Worm (Caenorhabditis elegans) whole organism, late embryonic: ENCODE data around the gene Y57G11C.31.

Source experiments
- C08G9.2 ChIP-seq: sonication (generic microtip); optimal IDR thresholded peaks from 2 replicates; lab custom pipeline; 2016; ENCODE audit warnings: mild to moderate bottlenecking, missing genetic modification characterization, moderate library complexity, missing compliant biosample characterization
- C38D4.7 ChIP-seq: fragments of 200-800 bp; sonication (Bioruptor generic); optimal IDR thresholded peaks from 2 replicates; lab custom pipeline; 2018; ENCODE audit warnings: mild to moderate bottlenecking, missing genetic modification characterization, moderate library complexity, missing compliant biosample characterization
- F13H6.1 ChIP-seq: sonication (generic microtip); optimal IDR thresholded peaks from 2 replicates; lab custom pipeline; 2016; ENCODE audit warnings: missing genetic modification characterization, missing compliant biosample characterization
- K02D7.2 ChIP-seq: sonication (generic microtip); optimal IDR thresholded peaks from 2 replicates; lab custom pipeline; 2017; ENCODE audit warnings: mild to moderate bottlenecking, missing genetic modification characterization, missing compliant biosample characterization
- K09A11.1 ChIP-seq: sonication (generic microtip); optimal IDR thresholded peaks from 2 replicates; lab custom pipeline; 2017; ENCODE audit warnings: antibody characterized with exemption, mild to moderate bottlenecking, missing genetic modification characterization, missing compliant biosample characterization; ENCODE audit not compliant: insufficient read depth
- ceh-14 ChIP-seq: sonication (generic microtip); optimal IDR thresholded peaks from 2 replicates; lab custom pipeline; 2016; ENCODE audit warnings: missing genotype, missing genetic modification characterization, missing compliant biosample characterization
- ceh-18 ChIP-seq: sonication (generic microtip); optimal IDR thresholded peaks from 2 replicates; lab custom pipeline; 2016; ENCODE audit warnings: missing genetic modification characterization, missing compliant biosample characterization
- ceh-24 ChIP-seq: sonication (generic microtip); optimal IDR thresholded peaks from 2 replicates; lab custom pipeline; 2016; ENCODE audit warnings: mild to moderate bottlenecking, missing genetic modification characterization, missing compliant biosample characterization
- ceh-31 ChIP-seq: sonication (generic microtip); optimal IDR thresholded peaks from 2 replicates; lab custom pipeline; 2016; ENCODE audit warnings: missing genetic modification characterization, missing compliant biosample characterization
- ceh-34 ChIP-seq: sonication (generic microtip); optimal IDR thresholded peaks from 2 replicates; lab custom pipeline; 2016; ENCODE audit warnings: mild to moderate bottlenecking, missing genetic modification characterization, missing compliant biosample characterization
- ceh-45 ChIP-seq: fragments of 200-800 bp; sonication (Bioruptor generic); IDR thresholded peaks from 2 replicates; pipeline ENCODE4 v1.3.6; 2022; ENCODE audit warnings: missing genetic modification reagents, missing genetic modification characterization, missing compliant biosample characterization
- ceh-48 ChIP-seq: sonication (generic microtip); optimal IDR thresholded peaks from 2 replicates; lab custom pipeline; 2016; ENCODE audit warnings: missing genetic modification characterization, inconsistent platforms, missing compliant biosample characterization
- ceh-9 ChIP-seq: sonication (generic microtip); optimal IDR thresholded peaks from 2 replicates; lab custom pipeline; 2016; ENCODE audit warnings: mild to moderate bottlenecking, missing genetic modification characterization, inconsistent platforms, missing compliant biosample characterization
- che-1 ChIP-seq: sonication (generic microtip); optimal IDR thresholded peaks from 2 replicates; lab custom pipeline; 2016; ENCODE audit warnings: mild to moderate bottlenecking, missing genetic modification characterization, missing compliant biosample characterization
- dmd-4 ChIP-seq: sonication (generic microtip); optimal IDR thresholded peaks from 2 replicates; lab custom pipeline; 2016; ENCODE audit warnings: borderline replicate concordance, missing genetic modification characterization, missing compliant biosample characterization
- dve-1 ChIP-seq: sonication (generic microtip); optimal IDR thresholded peaks from 2 replicates; lab custom pipeline; 2017; ENCODE audit warnings: antibody characterized with exemption, mild to moderate bottlenecking, missing genetic modification characterization, missing compliant biosample characterization
- fkh-6 ChIP-seq: sonication (generic microtip); optimal IDR thresholded peaks from 2 replicates; lab custom pipeline; 2016; ENCODE audit warnings: missing genetic modification characterization, missing compliant biosample characterization
- gmeb-2 ChIP-seq: sonication (generic microtip); optimal IDR thresholded peaks from 2 replicates; lab custom pipeline; 2016; ENCODE audit warnings: missing genetic modification characterization, inconsistent platforms, missing compliant biosample characterization
- hlh-13 ChIP-seq: fragments of 200-800 bp; sonication (Bioruptor generic); optimal IDR thresholded peaks from 2 replicates; lab custom pipeline; 2018; ENCODE audit warnings: mild to moderate bottlenecking, missing genetic modification characterization, missing compliant biosample characterization
- hlh-15 ChIP-seq: sonication (generic microtip); optimal IDR thresholded peaks from 2 replicates; lab custom pipeline; 2016; ENCODE audit warnings: missing genetic modification characterization, missing compliant biosample characterization
- hlh-30 ChIP-seq: sonication (generic microtip); optimal IDR thresholded peaks from 2 replicates; lab custom pipeline; 2017; ENCODE audit warnings: antibody characterized with exemption, missing genetic modification characterization, missing compliant biosample characterization; ENCODE audit not compliant: insufficient read depth
- lin-11 ChIP-seq: fragments of 200-800 bp; sonication (Bioruptor generic); optimal IDR thresholded peaks from 2 replicates; lab custom pipeline; 2018; ENCODE audit warnings: mild to moderate bottlenecking, missing genetic modification characterization, missing compliant biosample characterization
- mec-3 ChIP-seq: sonication (generic microtip); optimal IDR thresholded peaks from 2 replicates; lab custom pipeline; 2016; ENCODE audit warnings: borderline replicate concordance, missing genetic modification characterization, missing compliant biosample characterization
- nhr-11 ChIP-seq: fragments of 150-350 bp; optimal IDR thresholded peaks from 2 replicates; lab custom pipeline; 2014; ENCODE audit warnings: missing biosample characterization, missing genetic modification characterization
- odd-2 ChIP-seq: sonication (generic microtip); optimal IDR thresholded peaks from 2 replicates; lab custom pipeline; 2017; ENCODE audit warnings: antibody characterized with exemption, mild to moderate bottlenecking, missing genetic modification characterization, missing compliant biosample characterization
- pag-3 ChIP-seq: sonication (generic microtip); optimal IDR thresholded peaks from 2 replicates; lab custom pipeline; 2016; ENCODE audit warnings: missing compliant biosample characterization, missing genetic modification characterization, borderline replicate concordance
- pat-9 ChIP-seq: fragments of 200-800 bp; sonication (Bioruptor generic); optimal IDR thresholded peaks from 2 replicates; lab custom pipeline; 2018; ENCODE audit warnings: mild to moderate bottlenecking, missing genetic modification characterization, moderate library complexity, missing compliant biosample characterization
- pax-1 ChIP-seq: fragments of 150-350 bp; optimal IDR thresholded peaks from 2 replicates; lab custom pipeline; 2014; ENCODE audit warnings: missing biosample characterization, missing genetic modification characterization
- pha-2 ChIP-seq: sonication (generic microtip); optimal IDR thresholded peaks from 2 replicates; lab custom pipeline; 2017; ENCODE audit warnings: mild to moderate bottlenecking, missing genetic modification characterization, missing compliant biosample characterization
- pqm-1 ChIP-seq: sonication (generic microtip); optimal IDR thresholded peaks from 2 replicates; lab custom pipeline; 2016; ENCODE audit warnings: missing genetic modification characterization, missing compliant biosample characterization
- pros-1 ChIP-seq: fragments of 150-350 bp; optimal IDR thresholded peaks from 2 replicates; lab custom pipeline; 2014; ENCODE audit warnings: missing biosample characterization, missing genetic modification reagents, missing genetic modification characterization
- ref-2 ChIP-seq: sonication (generic microtip); optimal IDR thresholded peaks from 2 replicates; lab custom pipeline; 2016; ENCODE audit warnings: missing genetic modification characterization, missing compliant biosample characterization
- rnt-1 ChIP-seq: sonication (generic microtip); optimal IDR thresholded peaks from 2 replicates; lab custom pipeline; 2016; ENCODE audit warnings: missing genetic modification characterization, missing compliant biosample characterization
- sox-4 ChIP-seq: sonication (generic microtip); optimal IDR thresholded peaks from 2 replicates; lab custom pipeline; 2017; ENCODE audit warnings: mild to moderate bottlenecking, missing genetic modification characterization, inconsistent platforms, missing compliant biosample characterization
- syd-9 ChIP-seq: sonication (generic microtip); optimal IDR thresholded peaks from 2 replicates; lab custom pipeline; 2016; ENCODE audit warnings: mild to moderate bottlenecking, missing genetic modification characterization, moderate library complexity, missing compliant biosample characterization
- tbx-2 ChIP-seq: sonication (generic microtip); optimal IDR thresholded peaks from 2 replicates; lab custom pipeline; 2016; ENCODE audit warnings: missing genetic modification characterization, missing compliant biosample characterization
- tbx-7 ChIP-seq: sonication (generic microtip); optimal IDR thresholded peaks from 2 replicates; lab custom pipeline; 2016; ENCODE audit warnings: missing genotype, missing genetic modification characterization, missing compliant biosample characterization
- ttx-3 ChIP-seq: sonication (generic microtip); optimal IDR thresholded peaks from 2 replicates; lab custom pipeline; 2016; ENCODE audit warnings: missing genetic modification reagents, missing genetic modification characterization, missing compliant biosample characterization
- ztf-16 ChIP-seq: sonication (generic microtip); optimal IDR thresholded peaks from 2 replicates; lab custom pipeline; 2017; ENCODE audit warnings: missing genetic modification characterization, missing compliant biosample characterization

The Y57G11C.31 gene

DNA sequence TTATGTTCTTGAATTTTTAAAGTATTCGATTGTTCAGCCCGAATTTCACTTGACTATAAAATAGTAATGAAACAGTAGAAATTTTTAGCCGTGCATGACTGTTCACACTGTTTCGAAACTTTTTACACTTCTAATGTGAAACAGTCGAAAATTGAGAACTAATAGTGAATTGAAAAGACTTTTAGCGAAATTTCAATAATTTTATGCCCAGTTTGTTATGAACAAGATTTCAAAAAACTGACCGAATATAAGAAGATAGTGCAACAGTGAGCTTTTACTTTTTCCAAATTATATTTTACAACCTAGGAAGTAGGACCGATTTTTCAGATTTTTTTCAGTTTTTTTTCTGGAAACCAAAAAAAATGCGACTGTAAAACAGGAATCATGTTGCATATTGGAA is 27.8 kb downstream of the Y57G11C.31 start:
- TF ChIP-seq odd-2 (tag; lab: Kevin White, UChicago) (no peak), mec-3 (tag; lab: Kevin White, UChicago) (no peak), pax-1 (tag; lab: Kevin White, UChicago) (no peak), hlh-13 (GFP tag; lab: Kevin White, UChicago) (no peak), tbx-2 (no peak), ceh-9 (tag; lab: Kevin White, UChicago) (no peak), hlh-30 (tag; lab: Kevin White, UChicago) (no peak), ceh-34 (tag; lab: Kevin White, UChicago) (no peak), ceh-31 (tag; lab: Kevin White, UChicago) (no peak), F13H6.1 (no peak), ceh-45 (GFP tag; lab: Robert Waterston, UW) (no peak), ttx-3 (tag; lab: Kevin White, UChicago) (no peak), ceh-48 (tag; lab: Kevin White, UChicago) (no peak), pqm-1 (no peak)
- TF ChIP-seq, all 69 proteins: peak for 0

DNA sequence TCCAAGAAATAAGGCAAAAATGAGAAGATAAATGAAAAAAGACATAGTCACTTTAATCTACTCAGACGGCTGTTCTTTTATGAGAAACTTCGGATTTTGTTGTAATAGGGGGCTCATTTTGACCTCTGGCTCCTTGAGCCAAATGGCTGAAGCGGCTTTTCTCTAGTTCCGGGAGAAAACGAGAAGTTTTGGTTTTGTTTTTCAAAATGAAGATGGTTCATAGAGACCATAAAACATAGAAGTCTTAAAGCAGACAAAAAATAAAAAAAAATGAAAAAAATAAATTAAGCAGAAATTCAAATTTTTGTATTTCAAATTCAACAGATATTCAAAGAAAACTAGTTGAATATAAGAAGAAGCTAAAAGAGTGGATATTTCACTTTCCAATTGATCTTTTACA is 29.1 kb downstream of the Y57G11C.31 start, which contains the start of gene Y57G11C.41:
Gene Y57G11C.41, minus strand, starts transcription at position 101 of the 400 bp plus-strand sequence.
- no peak for TF ChIP-seq tbx-7
- no peak for TF ChIP-seq gmeb-2 (tag; lab: Kevin White, UChicago)

DNA sequence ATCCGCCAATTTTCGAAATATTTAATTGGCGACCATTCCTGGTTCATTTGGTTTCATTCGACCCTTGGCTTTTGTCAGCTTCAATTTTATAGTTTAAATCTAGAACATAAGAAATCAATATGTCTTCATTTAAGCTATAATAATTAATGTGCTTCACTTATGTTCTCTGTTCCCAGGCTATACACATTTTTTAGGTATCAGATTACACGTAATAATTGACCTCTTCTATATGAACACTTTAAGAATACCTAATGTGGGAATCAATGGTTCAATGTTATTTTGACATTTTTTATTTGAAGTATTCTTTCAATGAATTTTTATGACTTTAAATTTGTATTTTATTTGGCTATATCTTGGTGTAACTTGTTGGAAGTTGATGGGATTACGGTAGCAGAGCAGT is 32.1 kb downstream of the Y57G11C.31 start, which contains the start of gene lgc-7:
Gene lgc-7, plus strand, starts transcription at position 301 of the 400 bp plus-strand sequence.
- no peak for TF ChIP-seq K02D7.2
- no peak for TF ChIP-seq odd-2 (tag; lab: Kevin White, UChicago)
- no peak for TF ChIP-seq syd-9 (tag; lab: Kevin White, UChicago)
- TF ChIP-seq C08G9.2 (tag; lab: Kevin White, UChicago): no peak
- TF ChIP-seq C38D4.7 (GFP tag; lab: Kevin White, UChicago): no peak
- no peak for TF ChIP-seq rnt-1
- TF ChIP-seq dmd-4 (tag; lab: Kevin White, UChicago): no peak
- TF ChIP-seq ztf-16: no peak
- TF ChIP-seq ceh-14 (tag; lab: Kevin White, UChicago): no peak
- TF ChIP-seq lin-11: no peak
- no peak for TF ChIP-seq che-1 (tag; lab: Kevin White, UChicago)
- TF ChIP-seq dve-1 (tag; lab: Kevin White, UChicago): no peak
- TF ChIP-seq pag-3 (tag; lab: Kevin White, UChicago): no peak
- no peak for TF ChIP-seq ceh-24 (tag; lab: Kevin White, UChicago)
- no peak for TF ChIP-seq F13H6.1
- no peak for TF ChIP-seq K09A11.1 (tag; lab: Kevin White, UChicago)
- no peak for TF ChIP-seq nhr-11 (tag; lab: Kevin White, UChicago)

DNA sequence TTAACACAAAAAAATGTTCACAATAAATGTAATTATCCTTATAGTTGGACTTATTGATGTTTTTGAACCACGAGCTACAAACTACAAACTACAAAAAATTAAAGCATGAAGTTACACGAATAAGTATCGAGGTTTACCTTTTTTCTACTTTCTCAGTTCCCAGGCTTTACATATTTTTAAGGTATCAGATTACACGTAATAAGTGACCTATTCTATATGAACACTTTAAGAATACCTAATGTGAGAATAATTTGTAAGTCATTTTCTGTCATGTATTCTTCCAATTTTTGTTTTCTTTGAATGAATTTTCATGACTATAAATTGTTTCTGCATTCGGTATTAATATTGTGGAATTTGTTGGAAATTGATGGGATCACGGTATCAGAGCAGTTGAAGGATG is 38.3 kb downstream of the Y57G11C.31 start, which contains the start of gene lgc-8:
Gene lgc-8, plus strand, starts transcription at position 301 of the 400 bp plus-strand sequence.
- TF ChIP-seq pqm-1 (no peak), nhr-11 (tag; lab: Kevin White, UChicago) (no peak), hlh-13 (GFP tag; lab: Kevin White, UChicago) (no peak), hlh-15 (tag; lab: Kevin White, UChicago) (no peak), ceh-31 (tag; lab: Kevin White, UChicago) (no peak), pha-2 (tag; lab: Kevin White, UChicago) (no peak), sox-4 (no peak), ref-2 (tag; lab: Kevin White, UChicago) (no peak), ceh-18 (tag; lab: Kevin White, UChicago) (no peak), syd-9 (tag; lab: Kevin White, UChicago) (no peak), ceh-34 (tag; lab: Kevin White, UChicago) (no peak), tbx-2 (no peak), gmeb-2 (tag; lab: Kevin White, UChicago) (no peak), fkh-6 (no peak), pros-1 (tag; lab: Kevin White, UChicago) (no peak), pat-9 (tag; lab: Kevin White, UChicago) (no peak), pag-3 (tag; lab: Kevin White, UChicago) (no peak)
